Worm (Caenorhabditis elegans): ENCODE data around the gene F17C8.9.

Gene F17C8.9

ce11 chrIII:4693695-4694094, 40.5 kb upstream of the F17C8.9 start, which contains the start of gene T04A8.8:
Gene T04A8.8, plus strand, starts transcription at chrIII:4693995.
- TF ChIP-seq hmbx-1 (tag; optimal IDR thresholded peaks at IDR 0.05) = no peak
- TF ChIP-seq aly-1 (tag; optimal IDR thresholded peaks at IDR 0.05) = no peak
- TF ChIP-seq flt-1 (GFP tag; IDR thresholded peaks at IDR 0.05) = no peak
- no peak for TF ChIP-seq scrt-1 (GFP tag; IDR thresholded peaks at IDR 0.05)
- TF ChIP-seq ceh-13 (GFP tag; optimal IDR thresholded peaks at IDR 0.05) = no peak
- TF ChIP-seq tbx-11 (GFP tag; IDR thresholded peaks at IDR 0.05) = no peak
- no peak for TF ChIP-seq B0310.2 (tag; optimal IDR thresholded peaks at IDR 0.05)
- no peak for TF ChIP-seq pes-1 (GFP tag; IDR thresholded peaks at IDR 0.05)
- no peak for TF ChIP-seq sea-1 (GFP tag; conservative IDR thresholded peaks at IDR 0.05)
- no peak for TF ChIP-seq ceh-36 (tag; optimal IDR thresholded peaks at IDR 0.05)
- TF ChIP-seq F13C5.2 (tag; optimal IDR thresholded peaks at IDR 0.05) = no peak
- TF ChIP-seq ets-7 (tag; optimal IDR thresholded peaks at IDR 0.05) = no peak
- TF ChIP-seq tra-4 (tag; optimal IDR thresholded peaks at IDR 0.05) = no peak
- no peak for TF ChIP-seq tbx-37 (GFP tag; conservative IDR thresholded peaks at IDR 0.05)
- TF ChIP-seq ama-1 (optimal IDR thresholded peaks at IDR 0.05) = no peak
- TF ChIP-seq hmg-4 (GFP tag; optimal IDR thresholded peaks at IDR 0.05) = no peak
- no peak for TF ChIP-seq hnd-1 (tag; optimal IDR thresholded peaks at IDR 0.05)

- TF ChIP-seq hmg-4 (GFP tag; optimal IDR thresholded peaks at IDR 0.05) (no peak), ama-1 (optimal IDR thresholded peaks at IDR 0.05) (no peak), tbx-11 (GFP tag; IDR thresholded peaks at IDR 0.05) (no peak)
Observed at ce11 chrIII:4695057-4695456, 39.1 kb upstream of the F17C8.9 start, which contains the start of gene T04A8.7. Gene T04A8.7, plus strand, starts transcription at chrIII:4695357.

DNA sequence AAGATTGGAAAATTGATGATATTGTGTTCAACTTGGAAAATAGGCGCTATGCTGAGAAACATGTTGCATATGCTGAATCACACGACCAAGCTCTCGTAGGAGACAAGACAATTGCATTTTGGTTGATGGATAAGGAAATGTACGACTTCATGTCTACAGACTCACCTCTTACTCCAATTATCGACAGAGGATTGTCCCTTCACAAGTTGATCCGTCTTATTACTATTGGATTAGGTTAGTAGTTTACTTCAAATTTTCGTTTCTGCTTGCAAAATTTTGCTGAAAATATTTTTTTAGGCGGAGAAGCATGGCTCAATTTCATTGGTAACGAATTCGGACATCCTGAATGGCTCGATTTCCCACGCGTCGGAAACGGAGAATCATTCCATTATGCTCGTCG, 37.3 kb upstream of the F17C8.9 start:
- TF ChIP-seq pes-1 (GFP tag; IDR thresholded peaks at IDR 0.05) (no peak), flt-1 (GFP tag; IDR thresholded peaks at IDR 0.05) (no peak), B0310.2 (tag; optimal IDR thresholded peaks at IDR 0.05) (no peak), ceh-13 (GFP tag; optimal IDR thresholded peaks at IDR 0.05) (no peak), hnd-1 (tag; optimal IDR thresholded peaks at IDR 0.05) (no peak), tra-4 (tag; optimal IDR thresholded peaks at IDR 0.05) (no peak), F13C5.2 (tag; optimal IDR thresholded peaks at IDR 0.05) (no peak), sea-1 (GFP tag; conservative IDR thresholded peaks at IDR 0.05) (no peak), hmbx-1 (tag; optimal IDR thresholded peaks at IDR 0.05) (no peak), tbx-11 (GFP tag; IDR thresholded peaks at IDR 0.05) (no peak), aly-1 (tag; optimal IDR thresholded peaks at IDR 0.05) (no peak), ama-1 (optimal IDR thresholded peaks at IDR 0.05) (no peak), scrt-1 (GFP tag; IDR thresholded peaks at IDR 0.05) (no peak), tbx-37 (GFP tag; conservative IDR thresholded peaks at IDR 0.05) (no peak), ceh-36 (tag; optimal IDR thresholded peaks at IDR 0.05) (no peak), ets-7 (tag; optimal IDR thresholded peaks at IDR 0.05) (no peak)

ce11 chrIII:4697819-4698218, 36.3 kb upstream of the F17C8.9 start, which contains the start of gene dnj-18:
Gene dnj-18, plus strand, starts transcription at chrIII:4698119.
- TF ChIP-seq hmbx-1 (tag; optimal IDR thresholded peaks at IDR 0.05) (no peak), ceh-36 (tag; optimal IDR thresholded peaks at IDR 0.05) (no peak), F13C5.2 (tag; optimal IDR thresholded peaks at IDR 0.05) (no peak), tbx-37 (GFP tag; conservative IDR thresholded peaks at IDR 0.05) (no peak), pes-1 (GFP tag; IDR thresholded peaks at IDR 0.05) (no peak), flt-1 (GFP tag; IDR thresholded peaks at IDR 0.05) (no peak), B0310.2 (tag; optimal IDR thresholded peaks at IDR 0.05) (no peak), tbx-11 (GFP tag; IDR thresholded peaks at IDR 0.05) (no peak), hnd-1 (tag; optimal IDR thresholded peaks at IDR 0.05) (no peak), ets-7 (tag; optimal IDR thresholded peaks at IDR 0.05) (no peak)

- TF ChIP-seq ceh-13 (GFP tag; optimal IDR thresholded peaks at IDR 0.05) (no peak), hmg-4 (GFP tag; optimal IDR thresholded peaks at IDR 0.05) (no peak)
Observed at ce11 chrIII:4699922-4700321, 34.2 kb upstream of the F17C8.9 start, which contains the start of gene sel-13. Gene sel-13, minus strand, starts transcription at chrIII:4700224.

- no peak for TF ChIP-seq tra-4 (tag; optimal IDR thresholded peaks at IDR 0.05)
- no peak for TF ChIP-seq tbx-37 (GFP tag; conservative IDR thresholded peaks at IDR 0.05)
- TF ChIP-seq ceh-36 (tag; optimal IDR thresholded peaks at IDR 0.05) = no peak
- TF ChIP-seq hmbx-1 (tag; optimal IDR thresholded peaks at IDR 0.05) = no peak
- no peak for TF ChIP-seq F13C5.2 (tag; optimal IDR thresholded peaks at IDR 0.05)
- no peak for TF ChIP-seq aly-1 (tag; optimal IDR thresholded peaks at IDR 0.05)
- no peak for TF ChIP-seq scrt-1 (GFP tag; IDR thresholded peaks at IDR 0.05)
- no peak for TF ChIP-seq tbx-11 (GFP tag; IDR thresholded peaks at IDR 0.05)
- TF ChIP-seq sea-1 (GFP tag; conservative IDR thresholded peaks at IDR 0.05) = no peak
- no peak for TF ChIP-seq flt-1 (GFP tag; IDR thresholded peaks at IDR 0.05)
- no peak for TF ChIP-seq hmg-4 (GFP tag; optimal IDR thresholded peaks at IDR 0.05)
- TF ChIP-seq ceh-13 (GFP tag; optimal IDR thresholded peaks at IDR 0.05) = no peak
- TF ChIP-seq B0310.2 (tag; optimal IDR thresholded peaks at IDR 0.05) = no peak
Observed at ce11 chrIII:4703932-4704454, 30.2 kb upstream of the F17C8.9 start, which contains the start of the genes clp-2 and mrpl-16. Gene clp-2, minus strand, starts transcription at chrIII:4704025. Gene mrpl-16, plus strand, starts transcription at chrIII:4704404.

- TF ChIP-seq ama-1 (optimal IDR thresholded peaks at IDR 0.05) (no peak), flt-1 (GFP tag; IDR thresholded peaks at IDR 0.05) (no peak), tbx-37 (GFP tag; conservative IDR thresholded peaks at IDR 0.05) (no peak), ceh-36 (tag; optimal IDR thresholded peaks at IDR 0.05) (no peak), ets-7 (tag; optimal IDR thresholded peaks at IDR 0.05) (no peak), F13C5.2 (tag; optimal IDR thresholded peaks at IDR 0.05) (no peak), scrt-1 (GFP tag; IDR thresholded peaks at IDR 0.05) (no peak), ceh-13 (GFP tag; optimal IDR thresholded peaks at IDR 0.05) (no peak), hmbx-1 (tag; optimal IDR thresholded peaks at IDR 0.05) (no peak), hnd-1 (tag; optimal IDR thresholded peaks at IDR 0.05) (no peak), tbx-11 (GFP tag; IDR thresholded peaks at IDR 0.05) (no peak), B0310.2 (tag; optimal IDR thresholded peaks at IDR 0.05) (no peak), hmg-4 (GFP tag; optimal IDR thresholded peaks at IDR 0.05) (no peak)
Observed at ce11 chrIII:4705207-4705606, 28.9 kb upstream of the F17C8.9 start, which contains the start of gene pgap-2. Gene pgap-2, plus strand, starts transcription at chrIII:4705507.
